Fruit fly (Drosophila melanogaster): Measurements from ENCODE around the gene CG5854.

The CG5854 gene

DNA sequence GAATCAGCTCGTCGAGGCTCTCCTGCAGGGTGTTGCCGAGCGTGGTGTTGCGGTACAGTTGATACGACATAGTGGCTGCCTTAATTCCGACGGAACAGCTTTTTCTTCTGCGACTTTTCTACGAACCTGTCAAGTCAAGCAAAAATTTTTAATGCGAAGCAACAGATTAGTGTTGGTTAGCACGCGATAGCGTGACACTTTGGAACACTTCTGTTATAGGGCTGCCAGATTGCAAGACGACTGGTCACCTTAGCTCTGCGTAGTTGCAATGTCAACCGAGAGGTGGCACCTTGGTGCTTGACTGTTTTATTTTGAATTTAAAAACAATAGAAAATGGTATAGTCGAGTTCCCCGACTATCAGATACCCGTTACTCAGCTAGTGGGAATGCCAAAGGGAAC is 42.8 kb upstream of the CG5854 start, which contains the start of gene TfIIA-S (continued):
- peak; percentile 71 for TF ChIP-seq esn (GFP tag; optimal IDR thresholded peaks at IDR 0.05)
- no peak for TF ChIP-seq CG9139 (GFP tag; optimal IDR thresholded peaks at IDR 0.05)
- peak; percentile 82 for TF ChIP-seq CG31627 (GFP tag; optimal IDR thresholded peaks at IDR 0.05)
- no peak for TF ChIP-seq dsx (GFP tag; optimal IDR thresholded peaks at IDR 0.05; ENCODE audit: poor library complexity, severe bottlenecking)
- TF ChIP-seq Hr39 (GFP tag; optimal IDR thresholded peaks at IDR 0.05), result peak; percentile 63
- no peak for TF ChIP-seq CG6808 (GFP tag; optimal IDR thresholded peaks at IDR 0.05)
- no peak for TF ChIP-seq CG15336 (GFP tag; IDR thresholded peaks at IDR 0.05)
- no peak for TF ChIP-seq spab (GFP tag; optimal IDR thresholded peaks at IDR 0.05)
- TF ChIP-seq Eip93F (GFP tag; optimal IDR thresholded peaks at IDR 0.05), result no peak
- no peak for TF ChIP-seq CG6276 (GFP tag; optimal IDR thresholded peaks at IDR 0.05)
- peak; percentile 29 for TF ChIP-seq CG6854 (GFP tag; optimal IDR thresholded peaks at IDR 0.05)
- peak; percentile 55 for TF ChIP-seq CG10631 (GFP tag; optimal IDR thresholded peaks at IDR 0.05)
- peak; percentile 65 for TF ChIP-seq CG1621 (tag; optimal IDR thresholded peaks at IDR 0.05)
- TF ChIP-seq CG8632 (GFP tag; optimal IDR thresholded peaks at IDR 0.05), result no peak
- TF ChIP-seq salr (GFP tag; optimal IDR thresholded peaks at IDR 0.05), result peak in 1 of 2 experiments; percentile 34

dm6 chr3R:23893460-23893859 is 40.3 kb upstream of the CG5854 start, which contains the start of gene tbrd-1:
TSS of gene tbrd-1 (minus strand) at chr3R:23893560.
- TF ChIP-seq Hr38 (GFP tag; optimal IDR thresholded peaks at IDR 0.05) (no peak), CG31627 (GFP tag; optimal IDR thresholded peaks at IDR 0.05) (no peak), Met (GFP tag; optimal IDR thresholded peaks at IDR 0.05) (no peak), dsx (GFP tag; optimal IDR thresholded peaks at IDR 0.05; ENCODE audit: poor library complexity, severe bottlenecking) (no peak), Sox15 (GFP tag; optimal IDR thresholded peaks at IDR 0.05) (no peak), ss (GFP tag; optimal IDR thresholded peaks at IDR 0.05) (no peak), net (GFP tag; optimal IDR thresholded peaks at IDR 0.05) (no peak), Eip75B (GFP tag; optimal IDR thresholded peaks at IDR 0.05) (no peak), CG3032 (tag; optimal IDR thresholded peaks at IDR 0.05) (no peak), CG6808 (GFP tag; optimal IDR thresholded peaks at IDR 0.05) (no peak), Smox (GFP tag; optimal IDR thresholded peaks at IDR 0.05) (no peak), CG15336 (GFP tag; IDR thresholded peaks at IDR 0.05) (no peak), cyc (GFP tag; optimal IDR thresholded peaks at IDR 0.05) (no peak), CG9139 (GFP tag; optimal IDR thresholded peaks at IDR 0.05) (no peak), Ets96B (tag; optimal IDR thresholded peaks at IDR 0.05) (no peak), CG7368 (GFP tag; optimal IDR thresholded peaks at IDR 0.05) (no peak), CG11294 (GFP tag; IDR thresholded peaks at IDR 0.05) (no peak), CG11762 (GFP tag; optimal IDR thresholded peaks at IDR 0.05; ENCODE audit: insufficient read depth) (no peak), CG6163 (GFP tag; IDR thresholded peaks at IDR 0.05) (no peak)

DNA sequence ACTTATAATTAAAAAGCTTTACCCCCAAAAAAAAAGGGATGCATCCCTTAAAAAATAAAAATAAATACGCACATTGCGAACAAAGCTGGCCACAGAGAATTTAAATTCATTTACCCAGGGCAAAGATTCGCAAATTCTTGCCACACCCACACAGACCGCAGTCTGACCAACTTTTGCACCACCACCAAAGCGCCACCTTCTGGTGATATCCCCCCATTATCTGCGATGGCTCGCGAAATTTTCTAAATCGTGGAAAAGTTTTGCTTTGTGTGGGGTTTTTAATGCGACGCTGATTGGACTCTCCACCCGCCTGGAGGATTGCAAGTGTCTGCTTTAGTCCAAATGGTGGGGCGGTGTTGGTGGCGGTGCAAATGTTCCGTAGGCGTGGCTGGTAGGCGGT is 33.6 kb upstream of the CG5854 start:
- TF ChIP-seq CG4318 (GFP tag; optimal IDR thresholded peaks at IDR 0.05) (no peak), eg (GFP tag; IDR thresholded peaks at IDR 0.05) (no peak), CG6854 (GFP tag; optimal IDR thresholded peaks at IDR 0.05) (no peak), CG1621 (tag; optimal IDR thresholded peaks at IDR 0.05) (no peak), Smox (GFP tag; optimal IDR thresholded peaks at IDR 0.05) (no peak), CG11294 (GFP tag; IDR thresholded peaks at IDR 0.05) (no peak), dac (GFP tag; optimal IDR thresholded peaks at IDR 0.05) (no peak), Gug (GFP tag; IDR thresholded peaks at IDR 0.05) (no peak), CG8319 (GFP tag; optimal IDR thresholded peaks at IDR 0.05) (no peak)

- TF ChIP-seq CG8632 (GFP tag; optimal IDR thresholded peaks at IDR 0.05), result peak; percentile 15
- peak; percentile 22; the same call in 1 of the 2 replicates for TF ChIP-seq CG15336 (GFP tag; IDR thresholded peaks at IDR 0.05)
- TF ChIP-seq CG8319 (GFP tag; optimal IDR thresholded peaks at IDR 0.05), result no peak
- no peak for TF ChIP-seq Eip93F (GFP tag; optimal IDR thresholded peaks at IDR 0.05)
- peak; percentile 7 for TF ChIP-seq spab (GFP tag; optimal IDR thresholded peaks at IDR 0.05)
- peak; percentile 61 for TF ChIP-seq Eip78C (GFP tag)
- peak in 1 of 2 experiments; percentile 1 for TF ChIP-seq salr (GFP tag; optimal IDR thresholded peaks at IDR 0.05)
- peak; percentile 3 for TF ChIP-seq CG6792 (GFP tag; optimal IDR thresholded peaks at IDR 0.05)
- peak; percentile 34 for TF ChIP-seq Ets96B (tag; optimal IDR thresholded peaks at IDR 0.05)
- TF ChIP-seq CG10631 (GFP tag; optimal IDR thresholded peaks at IDR 0.05), result peak; percentile 12
- peak in 1 of 2 experiments; percentile 45 for TF ChIP-seq ss (GFP tag; optimal IDR thresholded peaks at IDR 0.05)
- peak; percentile 62; the same call in 2 of the 3 replicates for TF ChIP-seq CG8119 (GFP tag; IDR thresholded peaks at IDR 0.05)
- TF ChIP-seq fd59A (GFP tag; optimal IDR thresholded peaks at IDR 0.05), result peak; percentile 29
- TF ChIP-seq achi (GFP tag; optimal IDR thresholded peaks at IDR 0.05), result peak; percentile 20
- TF ChIP-seq topi (GFP tag; optimal IDR thresholded peaks at IDR 0.05), result no peak
- TF ChIP-seq CG16779 (tag; optimal IDR thresholded peaks at IDR 0.05), result no peak
These were observed 31.7 kb upstream of the CG5854 start for dm6 chr3R:23902034-23902433.
